Worm (Caenorhabditis elegans) whole organism, L4 larva: Measurements from ENCODE around the gene C35D10.1.

Experiments used
- F26F4.8 ChIP-seq: fragments of 200-800 bp; sonication (Bioruptor generic); conservative IDR thresholded peaks from 2 replicates; pipeline ENCODE4 v1.3.6; 2022; ENCODE audit warnings: missing genetic modification characterization, missing compliant biosample characterization
- R02D3.7 ChIP-seq: fragments of 150-350 bp; sonication (generic microtip); optimal IDR thresholded peaks from 3 replicates; lab custom pipeline; 2014; ENCODE audit warnings: missing biosample characterization, missing genetic modification characterization
- T20F7.1 ChIP-seq: fragments of 200-800 bp; sonication (Bioruptor generic); optimal IDR thresholded peaks from 2 replicates; lab custom pipeline; 2018; ENCODE audit warnings: mild to moderate bottlenecking, missing genetic modification characterization, missing compliant biosample characterization
- Y105C5A.15 ChIP-seq: fragments of 200-800 bp; sonication (Bioruptor generic); IDR thresholded peaks from 2 replicates; pipeline ENCODE4 v1.3.6; 2022; ENCODE audit warnings: missing genetic modification characterization, missing compliant biosample characterization
- Y48G9A.11 ChIP-seq: fragments of 200-800 bp; sonication (Bioruptor generic); IDR thresholded peaks from 2 replicates; pipeline ENCODE4 v1.3.6; 2022; ENCODE audit warnings: missing genetic modification reagents, missing genetic modification characterization, missing compliant biosample characterization
- Y75B8A.6 ChIP-seq: fragments of 200-800 bp; sonication (Bioruptor generic); IDR thresholded peaks from 2 replicates; pipeline ENCODE4 v1.3.6; 2022; ENCODE audit warnings: missing genetic modification reagents, missing genetic modification characterization, missing compliant biosample characterization
- ZK337.2 ChIP-seq: fragments of 200-800 bp; sonication (Bioruptor generic); IDR thresholded peaks from 2 replicates; pipeline ENCODE4 v1.3.6; 2022; ENCODE audit warnings: missing genetic modification reagents, missing genetic modification characterization, missing compliant biosample characterization
- aha-1 ChIP-seq: fragments of 150-350 bp; peaks from one replicate; lab custom pipeline; 2014; ENCODE audit warnings: missing biosample characterization, missing genetic modification characterization
- aly-2 ChIP-seq: sonication (generic microtip); optimal IDR thresholded peaks from 2 replicates; lab custom pipeline; 2018; ENCODE audit warnings: missing biosample characterization, missing genetic modification characterization
- ceh-20 ChIP-seq: fragments of 200-800 bp; sonication (Bioruptor generic); IDR thresholded peaks from 2 replicates; pipeline ENCODE4 v1.3.6; 2022; ENCODE audit warnings: missing genetic modification reagents, missing genetic modification characterization, missing compliant biosample characterization
- ceh-32 ChIP-seq: sonication (generic microtip); optimal IDR thresholded peaks from 2 replicates; lab custom pipeline; 2016; ENCODE audit warnings: mild to moderate bottlenecking, missing genetic modification characterization, missing compliant biosample characterization; ENCODE audit not compliant: poor library complexity
- ceh-44 ChIP-seq: fragments of 200-800 bp; sonication (Bioruptor generic); IDR thresholded peaks from 2 replicates; pipeline ENCODE4 v1.3.6; 2022; ENCODE audit warnings: missing genetic modification reagents, missing genetic modification characterization, missing compliant biosample characterization
- ceh-82 ChIP-seq: sonication (generic microtip); optimal IDR thresholded peaks from 2 replicates; lab custom pipeline; 2017; ENCODE audit warnings: missing biosample characterization, missing genetic modification characterization
- cey-2 ChIP-seq: sonication (generic microtip); optimal IDR thresholded peaks from 3 replicates; lab custom pipeline; 2017; ENCODE audit warnings: missing genetic modification characterization, mild to moderate bottlenecking, missing compliant biosample characterization, antibody characterized with exemption, borderline replicate concordance; ENCODE audit not compliant: insufficient read depth
- ctbp-1 ChIP-seq: fragments of 200-800 bp; sonication (Bioruptor generic); IDR thresholded peaks from 2 replicates; pipeline ENCODE4 v1.3.6; 2022; ENCODE audit warnings: missing genetic modification reagents, missing genetic modification characterization, missing compliant biosample characterization
- dmd-6 ChIP-seq: fragments of 200-800 bp; sonication (Bioruptor generic); IDR thresholded peaks from 2 replicates; pipeline ENCODE4 v1.3.6; 2022; ENCODE audit warnings: missing genetic modification reagents, missing genetic modification characterization, missing compliant biosample characterization
- dmd-8 ChIP-seq: fragments of 200-800 bp; sonication (Bioruptor generic); IDR thresholded peaks from 2 replicates; pipeline ENCODE4 v1.3.6; 2022; ENCODE audit warnings: missing genetic modification characterization, missing compliant biosample characterization
- dmd-9 ChIP-seq: fragments of 200-800 bp; sonication (Bioruptor generic); IDR thresholded peaks from 2 replicates; pipeline ENCODE4 v1.3.6; 2022; ENCODE audit warnings: missing genetic modification reagents, missing genetic modification characterization, missing compliant biosample characterization
- dve-1 ChIP-seq: sonication (generic microtip); optimal IDR thresholded peaks from 2 replicates; lab custom pipeline; 2017; ENCODE audit warnings: antibody characterized with exemption, mild to moderate bottlenecking, missing genetic modification characterization, missing compliant biosample characterization; ENCODE audit not compliant: insufficient read depth
- egl-27 ChIP-seq: sonication (generic microtip); optimal IDR thresholded peaks from 3 replicates; lab custom pipeline; 2017; ENCODE audit warnings: missing biosample characterization, missing genetic modification reagents, missing genetic modification characterization
- egl-43 ChIP-seq: fragments of 200-800 bp; sonication (Bioruptor generic); IDR thresholded peaks from 2 replicates; pipeline ENCODE4 v1.3.6; 2022; ENCODE audit warnings: missing genetic modification reagents, missing genetic modification characterization, missing compliant biosample characterization
- hlh-11 ChIP-seq: fragments of 200-800 bp; sonication (Bioruptor generic); optimal IDR thresholded peaks from 2 replicates; lab custom pipeline; 2018; ENCODE audit warnings: mild to moderate bottlenecking, missing genetic modification characterization, missing compliant biosample characterization
- hlh-30 ChIP-seq: sonication (generic microtip); optimal IDR thresholded peaks from 2 replicates; lab custom pipeline; 2017; ENCODE audit warnings: antibody characterized with exemption, mild to moderate bottlenecking, missing genetic modification characterization, missing compliant biosample characterization; ENCODE audit not compliant: insufficient read depth
- jun-1 ChIP-seq: fragments of 150-350 bp; optimal IDR thresholded peaks from 2 replicates; lab custom pipeline; 2014; ENCODE audit warnings: missing biosample characterization, missing genetic modification reagents, missing genetic modification characterization
- lim-7 ChIP-seq: fragments of 200-800 bp; sonication (Bioruptor generic); IDR thresholded peaks from 2 replicates; pipeline ENCODE4 v1.3.6; 2022; ENCODE audit warnings: missing genetic modification characterization, missing compliant biosample characterization
- lir-3 ChIP-seq: sonication (generic microtip); optimal IDR thresholded peaks from 2 replicates; lab custom pipeline; 2016; ENCODE audit warnings: mild to moderate bottlenecking, missing genetic modification characterization, missing compliant biosample characterization
- madf-5 ChIP-seq, 2 experiments: fragments of 200-800 bp; sonication (Bioruptor generic); IDR thresholded peaks; 2 replicates each; pipeline ENCODE4 v1.3.6; 2022; ENCODE audit warnings: missing compliant biosample characterization in 2 of 2, missing genetic modification characterization in 2 of 2
- mdl-1 ChIP-seq, 2 experiments: fragments of 150-350 bp in 1 of 2; sonication (generic microtip) in 1 of 2; optimal IDR thresholded peaks; 2 replicates each; lab custom pipeline; 2014 to 2017; ENCODE audit warnings: missing biosample characterization in 2 of 2, missing genetic modification characterization in 2 of 2
- mep-1 ChIP-seq: fragments of 150-350 bp; sonication (generic microtip); optimal IDR thresholded peaks from 3 replicates; lab custom pipeline; 2014; ENCODE audit warnings: missing biosample characterization, missing genetic modification characterization
- mxl-2 ChIP-seq: fragments of 200-800 bp; sonication (Bioruptor generic); conservative IDR thresholded peaks from 2 replicates; pipeline ENCODE4 v1.3.6; 2022; ENCODE audit warnings: missing genetic modification reagents, missing genetic modification characterization, missing compliant biosample characterization
- nhr-10 ChIP-seq: fragments of 150-350 bp; optimal IDR thresholded peaks from 2 replicates; lab custom pipeline; 2014; ENCODE audit warnings: missing biosample characterization, missing genetic modification characterization
- nhr-111 ChIP-seq: fragments of 200-800 bp; sonication (Bioruptor generic); optimal IDR thresholded peaks from 2 replicates; lab custom pipeline; 2018; ENCODE audit warnings: mild to moderate bottlenecking, missing genetic modification characterization, missing compliant biosample characterization
- nhr-237 ChIP-seq: sonication (generic microtip); optimal IDR thresholded peaks from 2 replicates; lab custom pipeline; 2017; ENCODE audit warnings: missing biosample characterization, missing genetic modification characterization
- nhr-28 ChIP-seq: fragments of 150-350 bp; optimal IDR thresholded peaks from 2 replicates; lab custom pipeline; 2014; ENCODE audit warnings: missing biosample characterization, missing genetic modification characterization
- nhr-41 ChIP-seq: fragments of 200-800 bp; sonication (Bioruptor generic); IDR thresholded peaks from 2 replicates; pipeline ENCODE4 v1.3.6; 2022; ENCODE audit warnings: missing genetic modification reagents, missing genetic modification characterization, missing compliant biosample characterization
- pha-4 ChIP-seq, 2 experiments: fragments of 150-350 bp in 1 of 2; fragments of 200-800 bp in 1 of 2; sonication (Bioruptor generic) in 1 of 2; IDR thresholded peaks in 1 of 2; optimal IDR thresholded peaks in 1 of 2; 2 replicates each; pipeline versions ENCODE4 v1.3.6 to Lab custom; 2014 to 2022; ENCODE audit warnings: missing genetic modification characterization in 2 of 2, missing genetic modification reagents in 2 of 2, missing biosample characterization in 1 of 2, missing compliant biosample characterization in 1 of 2
- pqm-1 ChIP-seq: sonication (generic microtip); optimal IDR thresholded peaks from 2 replicates; lab custom pipeline; 2017; ENCODE audit warnings: missing biosample characterization, missing genetic modification characterization
- snpc-1.2 ChIP-seq: fragments of 200-800 bp; sonication (Bioruptor generic); IDR thresholded peaks from 2 replicates; pipeline ENCODE4 v1.3.6; 2022; ENCODE audit warnings: missing genetic modification reagents, missing genetic modification characterization, missing compliant biosample characterization
- spr-3 ChIP-seq: fragments of 200-800 bp; sonication (Bioruptor generic); optimal IDR thresholded peaks from 2 replicates; lab custom pipeline; 2018; ENCODE audit warnings: mild to moderate bottlenecking, missing genetic modification characterization, missing compliant biosample characterization
- tra-1 ChIP-seq: fragments of 200-800 bp; sonication (Bioruptor generic); IDR thresholded peaks from 2 replicates; pipeline ENCODE4 v1.3.6; 2022; ENCODE audit warnings: missing genetic modification reagents, missing genetic modification characterization, missing compliant biosample characterization
- unc-130 ChIP-seq: sonication (generic microtip); optimal IDR thresholded peaks from 2 replicates; lab custom pipeline; 2016; ENCODE audit warnings: missing genetic modification reagents, missing genetic modification characterization, missing compliant biosample characterization
- zag-1 ChIP-seq: fragments of 150-350 bp; optimal IDR thresholded peaks from 2 replicates; lab custom pipeline; 2014; ENCODE audit warnings: missing biosample characterization, missing genetic modification characterization
- zfp-2 ChIP-seq: sonication (generic microtip); optimal IDR thresholded peaks from 2 replicates; lab custom pipeline; 2016; ENCODE audit warnings: mild to moderate bottlenecking, missing genetic modification characterization, missing compliant biosample characterization
- zfp-3 ChIP-seq: fragments of 200-800 bp; sonication (Bioruptor generic); conservative IDR thresholded peaks from 2 replicates; pipeline ENCODE4 v1.3.6; 2022; ENCODE audit warnings: missing genetic modification reagents, missing genetic modification characterization, missing compliant biosample characterization
- zip-11 ChIP-seq: fragments of 200-800 bp; sonication (Bioruptor generic); IDR thresholded peaks from 2 replicates; pipeline ENCODE4 v1.3.6; 2022; ENCODE audit warnings: missing genetic modification characterization, missing compliant biosample characterization
- zip-2 ChIP-seq: fragments of 150-350 bp; optimal IDR thresholded peaks from 2 replicates; lab custom pipeline; 2014; ENCODE audit warnings: missing biosample characterization, missing genetic modification characterization
- ztf-11 ChIP-seq: fragments of 150-350 bp; optimal IDR thresholded peaks from 2 replicates; lab custom pipeline; 2014; ENCODE audit warnings: missing biosample characterization, missing genetic modification characterization

The C35D10.1 gene

ce11 chrIII:4899035-4899578 is 19.6 kb downstream of the C35D10.1 start, which contains the start of gene nhl-2:
TSS of gene nhl-2 (minus strand) at chrIII:4899085.
- TF ChIP-seq aha-1 (tag; lab: Kevin White, UChicago), result peak; percentile 50
- no peak for TF ChIP-seq zag-1
- no peak for TF ChIP-seq ceh-20 (GFP tag; lab: Robert Waterston, UW)
- no peak for TF ChIP-seq ceh-32 (tag; lab: Kevin White, UChicago)
- peak; percentile 76 for TF ChIP-seq hlh-30 (tag; lab: Kevin White, UChicago)
- no peak for TF ChIP-seq pha-4 (GFP tag; IDR thresholded peaks at IDR 0.05; lab: Robert Waterston, UW)
- TF ChIP-seq pha-4 (tag; optimal IDR thresholded peaks at IDR 0.05; lab: Kevin White, UChicago), result no peak
- TF ChIP-seq dmd-6, result peak; percentile 5; the same call in 1 of the 2 replicates
- TF ChIP-seq nhr-10 (tag; lab: Kevin White, UChicago), result no peak

DNA sequence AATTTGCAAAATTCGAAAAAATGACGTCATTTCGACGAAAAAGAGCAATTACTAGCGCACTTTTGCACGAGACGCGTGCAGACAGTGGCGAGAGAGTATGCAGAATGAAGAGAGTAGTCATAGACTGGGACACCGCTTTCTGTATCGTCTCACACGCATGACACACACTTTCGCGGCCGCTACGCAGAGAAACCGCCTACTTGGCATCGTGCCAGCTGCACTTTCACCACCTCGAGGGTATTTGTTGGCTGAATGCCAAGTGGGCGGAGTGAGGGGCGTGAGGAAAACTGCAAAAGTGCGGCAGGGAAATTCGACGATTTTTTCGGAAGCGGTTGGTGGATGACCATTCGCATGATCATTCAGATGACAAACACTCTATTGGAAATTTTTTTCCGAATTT is 20.2 kb downstream of the C35D10.1 start:
- TF ChIP-seq Y105C5A.15 (GFP tag; lab: Robert Waterston, UW) (no peak), zip-11 (GFP tag; lab: Robert Waterston, UW) (no peak), ctbp-1 (GFP tag; lab: Robert Waterston, UW) (peak; percentile 99), unc-130 (GFP tag; lab: Kevin White, UChicago) (peak; percentile 79), egl-27 (tag; lab: Kevin White, UChicago) (peak; percentile 62), snpc-1.2 (GFP tag; lab: Robert Waterston, UW) (peak; percentile 78), nhr-10 (tag; lab: Kevin White, UChicago) (peak; percentile 96), Y48G9A.11 (peak; percentile 81), Y75B8A.6 (GFP tag; lab: Robert Waterston, UW) (peak; percentile 95), ztf-11 (tag; lab: Kevin White, UChicago) (no peak), hlh-11 (tag; lab: Kevin White, UChicago) (peak; percentile 100), dve-1 (tag; lab: Kevin White, UChicago) (peak; percentile 100), nhr-41 (GFP tag; lab: Robert Waterston, UW) (peak; percentile 99), hlh-30 (tag; lab: Kevin White, UChicago) (peak; percentile 100), T20F7.1 (peak; percentile 95), cey-2 (peak; percentile 9), ceh-32 (tag; lab: Kevin White, UChicago) (peak; percentile 88), nhr-28 (tag; lab: Kevin White, UChicago) (peak; percentile 98), nhr-237 (peak; percentile 77), zip-2 (tag; lab: Kevin White, UChicago) (peak; percentile 87), jun-1 (peak; percentile 96), R02D3.7 (tag; lab: Kevin White, UChicago) (no peak), zfp-2 (tag; lab: Kevin White, UChicago) (peak; percentile 96), tra-1 (GFP tag; lab: Robert Waterston, UW) (peak; percentile 99), lir-3 (tag; lab: Kevin White, UChicago) (peak; percentile 86), ceh-82 (peak; percentile 10), mxl-2 (GFP tag; lab: Robert Waterston, UW) (peak; percentile 88), mdl-1 (tag; optimal IDR thresholded peaks at IDR 0.05; lab: Kevin White, UChicago) (peak; percentile 79 to 99), nhr-111 (GFP tag; lab: Kevin White, UChicago) (peak; percentile 57), zfp-3 (GFP tag; lab: Robert Waterston, UW) (peak; percentile 96), spr-3 (GFP tag; lab: Kevin White, UChicago) (peak; percentile 93), F26F4.8 (GFP tag; lab: Robert Waterston, UW) (peak; percentile 75), aly-2 (no peak), egl-43 (peak; percentile 98), dmd-9 (GFP tag; lab: Robert Waterston, UW) (peak; percentile 96), madf-5 (GFP tag; IDR thresholded peaks at IDR 0.05; lab: Robert Waterston, UW) (peak in 1 of 2 experiments; percentile 78; a peak in 1 of 4 replicates), lim-7 (GFP tag; lab: Robert Waterston, UW) (peak; percentile 73), dmd-8 (GFP tag; lab: Robert Waterston, UW) (peak; percentile 58; the same call in 1 of the 2 replicates), mep-1 (tag; lab: Kevin White, UChicago) (peak; percentile 99), ZK337.2 (peak; percentile 81; the same call in 1 of the 2 replicates), pqm-1 (peak; percentile 31), ceh-44 (GFP tag; lab: Robert Waterston, UW) (peak; percentile 58; the same call in 1 of the 2 replicates)
